Worm (Caenorhabditis elegans): ENCODE results near the gene lev-9.

lev-9 gene

ce11 chrX:6251947-6252617 is 39.5 kb downstream of the lev-9 start (continued):
- peak; percentile 71 for TF ChIP-seq hlh-11 (tag; optimal IDR thresholded peaks at IDR 0.05)
- no peak for TF ChIP-seq ctbp-1 (GFP tag; IDR thresholded peaks at IDR 0.05)
- TF ChIP-seq nhr-237 (tag; optimal IDR thresholded peaks at IDR 0.05): no peak
- no peak for TF ChIP-seq ceh-20 (GFP tag; IDR thresholded peaks at IDR 0.05)
- TF ChIP-seq nhr-10 (tag; optimal IDR thresholded peaks at IDR 0.05): peak; percentile 55
- TF ChIP-seq gei-8 (GFP tag; optimal IDR thresholded peaks at IDR 0.05): no peak
- TF ChIP-seq lin-1 (GFP tag; IDR thresholded peaks at IDR 0.05): no peak
- peak; percentile 69; the same call in 1 of the 2 replicates for TF ChIP-seq T26A8.4 (GFP tag; IDR thresholded peaks at IDR 0.05)
- no peak for TF ChIP-seq spr-3 (GFP tag; optimal IDR thresholded peaks at IDR 0.05)
- no peak for TF ChIP-seq duxl-1 (tag; optimal IDR thresholded peaks at IDR 0.05; ENCODE audit: poor library complexity)
- TF ChIP-seq lim-7 (GFP tag; IDR thresholded peaks at IDR 0.05): no peak
- TF ChIP-seq mxl-3 (GFP tag; optimal IDR thresholded peaks at IDR 0.05): no peak
- TF ChIP-seq unc-62 (GFP tag; optimal IDR thresholded peaks at IDR 0.05 in 1 of 2): no peak
- TF ChIP-seq unc-62 (tag; optimal IDR thresholded peaks at IDR 0.05): no peak
- no peak for TF ChIP-seq snpc-1.2 (GFP tag; IDR thresholded peaks at IDR 0.05)
- no peak for TF ChIP-seq F44E2.7 (GFP tag; IDR thresholded peaks at IDR 0.05)
- no peak for TF ChIP-seq unc-130 (GFP tag; optimal IDR thresholded peaks at IDR 0.05)
- TF ChIP-seq ceh-44 (GFP tag; IDR thresholded peaks at IDR 0.05): no peak
- no peak for TF ChIP-seq Y48G9A.11 (GFP tag; IDR thresholded peaks at IDR 0.05)
- TF ChIP-seq D1046.2 (GFP tag; IDR thresholded peaks at IDR 0.05): no peak
- no peak for TF ChIP-seq unc-39 (tag; optimal IDR thresholded peaks at IDR 0.05)
- peak; percentile 73 for TF ChIP-seq nhr-11 (tag; optimal IDR thresholded peaks at IDR 0.05)
- peak; percentile 46 for TF ChIP-seq nhr-28 (tag; optimal IDR thresholded peaks at IDR 0.05)
- no peak for TF ChIP-seq ztf-11 (tag; optimal IDR thresholded peaks at IDR 0.05)
- no peak for TF ChIP-seq ZK337.2 (GFP tag; IDR thresholded peaks at IDR 0.05)
- no peak for TF ChIP-seq spr-1 (tag; optimal IDR thresholded peaks at IDR 0.05)
- peak; percentile 31 for TF ChIP-seq sdz-12 (GFP tag; optimal IDR thresholded peaks at IDR 0.05)
- no peak for TF ChIP-seq lin-39 (tag; optimal IDR thresholded peaks at IDR 0.05)
- TF ChIP-seq mdl-1 (tag; optimal IDR thresholded peaks at IDR 0.05): peak; percentile 30 to 31
- TF ChIP-seq dmd-8 (GFP tag; IDR thresholded peaks at IDR 0.05): no peak
- no peak for TF ChIP-seq ceh-62 (tag; optimal IDR thresholded peaks at IDR 0.05)
- TF ChIP-seq F49E8.2 (tag; optimal IDR thresholded peaks at IDR 0.05; ENCODE audit: borderline replicate concordance): no peak
- no peak for TF ChIP-seq F37D6.2 (tag; optimal IDR thresholded peaks at IDR 0.05)
- no peak for TF ChIP-seq lin-15B (tag; optimal IDR thresholded peaks at IDR 0.05)
- peak; percentile 63 for TF ChIP-seq dmd-6 (GFP tag; IDR thresholded peaks at IDR 0.05)
- TF ChIP-seq T20F7.1 (GFP tag; optimal IDR thresholded peaks at IDR 0.05): no peak
- peak; percentile 98 for TF ChIP-seq aha-1 (tag)
- peak; percentile 57; the same call in 1 of the 2 replicates for TF ChIP-seq pha-4 (GFP tag; IDR thresholded peaks at IDR 0.05)
- no peak for TF ChIP-seq pha-4 (tag; optimal IDR thresholded peaks at IDR 0.05)
- TF ChIP-seq lin-29 (GFP tag; IDR thresholded peaks at IDR 0.05): no peak
- TF ChIP-seq lin-13 (GFP tag; optimal IDR thresholded peaks at IDR 0.05): no peak
- TF ChIP-seq daf-16 (GFP tag; optimal IDR thresholded peaks at IDR 0.05): peak; percentile 8 to 32
- TF ChIP-seq daf-16 (tag; optimal IDR thresholded peaks at IDR 0.05): peak; percentile 34
- TF ChIP-seq lir-3 (tag; optimal IDR thresholded peaks at IDR 0.05): no peak
- TF ChIP-seq mxl-2 (GFP tag; conservative IDR thresholded peaks at IDR 0.05): 0 out of 2 replicates have a peak, but pooled peaks have one; percentile 2
- peak; percentile 64; the same call in 1 of the 2 replicates for TF ChIP-seq egl-43 (GFP tag; IDR thresholded peaks at IDR 0.05)
- TF ChIP-seq mes-2 (tag; optimal IDR thresholded peaks at IDR 0.05; ENCODE audit: poor library complexity, severe bottlenecking): no peak
- peak; percentile 62; the same call in 1 of the 2 replicates for TF ChIP-seq tra-1 (GFP tag; IDR thresholded peaks at IDR 0.05)
- no peak for TF ChIP-seq skn-1 (tag; optimal IDR thresholded peaks at IDR 0.05)
- TF ChIP-seq dpl-1 (GFP tag; optimal IDR thresholded peaks at IDR 0.05): no peak
- peak; percentile 58 for TF ChIP-seq mep-1 (tag; optimal IDR thresholded peaks at IDR 0.05)
- TF ChIP-seq ama-1 (optimal IDR thresholded peaks at IDR 0.05): peak; percentile 99
